Worm (Caenorhabditis elegans) whole organism, L4/young adult: ENCODE measurements around the gene T28C6.7.

Experiments
- W03F9.2 ChIP-seq: fragments of 150-350 bp; optimal IDR thresholded peaks from 2 replicates; lab custom pipeline; 2014; ENCODE audit warnings: missing biosample characterization, missing genetic modification characterization
- him-1 ChIP-seq: sonication (generic microtip); optimal IDR thresholded peaks from 2 replicates; lab custom pipeline; 2016; ENCODE audit warnings: missing genotype, missing genetic modification reagents, missing genetic modification characterization, missing compliant biosample characterization

DNA sequence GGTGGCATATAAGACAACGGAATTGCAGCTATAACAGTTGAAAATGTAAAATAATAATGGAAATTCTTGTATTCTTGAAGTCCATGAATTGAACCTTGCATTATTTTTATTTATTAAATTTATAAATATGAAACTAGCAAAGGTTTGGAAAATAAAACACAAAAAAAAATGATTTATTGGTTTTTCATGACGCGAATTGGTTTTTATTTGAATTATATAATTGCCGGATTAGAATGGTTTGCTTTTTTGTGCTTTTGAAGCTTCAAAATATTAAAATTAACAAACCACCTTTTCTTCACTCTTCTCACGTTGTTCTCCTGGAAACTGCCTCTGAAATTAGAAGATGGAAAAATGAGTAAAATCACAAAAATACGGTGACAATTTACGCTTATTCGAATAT is 37.5 kb upstream of the T28C6.7 start, which contains the start of gene sru-35:
- TF ChIP-seq him-1 (tag; lab: Kevin White, UChicago) (no peak), W03F9.2 (no peak)
